Worm (Caenorhabditis elegans) whole organism, early embryonic: ENCODE results near the gene msp-81.

Source experiments
- ama-1 ChIP-seq: fragments of 150-350 bp; optimal IDR thresholded peaks from 2 replicates; lab custom pipeline; 2014
- ceh-13 ChIP-seq: fragments of 200-800 bp; sonication (Bioruptor generic); optimal IDR thresholded peaks from 2 replicates; lab custom pipeline; 2018; ENCODE audit warnings: mild to moderate bottlenecking, missing genetic modification characterization, missing compliant biosample characterization
- ets-7 ChIP-seq: sonication (generic microtip); optimal IDR thresholded peaks from 2 replicates; lab custom pipeline; 2016; ENCODE audit warnings: missing genotype, missing genetic modification characterization, missing compliant biosample characterization
- flt-1 ChIP-seq: fragments of 200-800 bp; sonication (Bioruptor generic); IDR thresholded peaks from 2 replicates; pipeline ENCODE4 v1.3.6; 2022; ENCODE audit warnings: missing genetic modification characterization, missing compliant biosample characterization
- hmbx-1 ChIP-seq: sonication (generic microtip); optimal IDR thresholded peaks from 2 replicates; lab custom pipeline; 2016; ENCODE audit warnings: mild to moderate bottlenecking, missing genetic modification characterization, missing compliant biosample characterization
- hmg-4 ChIP-seq: fragments of 200-800 bp; sonication (Bioruptor generic); optimal IDR thresholded peaks from 2 replicates; lab custom pipeline; 2018; ENCODE audit warnings: mild to moderate bottlenecking, missing genetic modification characterization, missing compliant biosample characterization
- scrt-1 ChIP-seq: fragments of 200-800 bp; sonication (Bioruptor generic); IDR thresholded peaks from 2 replicates; pipeline ENCODE4 v1.3.6; 2022; ENCODE audit warnings: missing genetic modification characterization, missing compliant biosample characterization
- sea-1 ChIP-seq: fragments of 200-800 bp; sonication (Bioruptor generic); conservative IDR thresholded peaks from 2 replicates; pipeline ENCODE4 v1.3.6; 2022; ENCODE audit warnings: missing genetic modification characterization, missing compliant biosample characterization
- tbx-37 ChIP-seq: fragments of 200-800 bp; sonication (Bioruptor generic); conservative IDR thresholded peaks from 2 replicates; pipeline ENCODE4 v1.3.6; 2022; ENCODE audit warnings: missing genetic modification reagents, missing genetic modification characterization, missing compliant biosample characterization

DNA sequence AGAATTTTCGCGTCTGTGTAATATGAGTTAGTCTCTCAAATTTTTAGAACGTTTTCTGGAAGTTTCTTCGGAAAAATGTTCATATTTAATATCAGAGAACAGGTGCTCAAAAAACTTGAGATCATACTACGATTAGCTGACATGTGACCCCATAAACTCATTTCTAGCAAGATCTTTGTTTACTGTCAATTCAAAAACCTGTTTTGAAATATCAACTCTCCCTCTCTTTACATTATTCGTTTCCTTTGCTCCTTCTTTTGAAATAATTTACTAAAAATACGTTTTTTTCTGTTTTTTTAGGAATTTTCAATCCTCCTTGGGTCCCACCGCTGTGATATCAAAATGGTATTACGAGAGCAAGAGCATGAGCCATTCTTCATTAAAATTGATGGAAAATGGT lies 37.1 kb downstream of the msp-81 start, which contains the start of gene fat-4:
- no peak for TF ChIP-seq ama-1
- no peak for TF ChIP-seq scrt-1 (GFP tag; lab: Robert Waterston, UW)
- TF ChIP-seq ceh-13 = no peak
- no peak for TF ChIP-seq flt-1 (GFP tag; lab: Robert Waterston, UW)
- TF ChIP-seq tbx-37 (GFP tag; lab: Robert Waterston, UW) = no peak
- no peak for TF ChIP-seq ets-7 (tag; lab: Kevin White, UChicago)
- TF ChIP-seq hmg-4 (GFP tag; lab: Kevin White, UChicago) = no peak
- TF ChIP-seq sea-1 (GFP tag; lab: Robert Waterston, UW) = no peak
- TF ChIP-seq hmbx-1 (tag; lab: Kevin White, UChicago) = no peak
